Fruit fly (Drosophila melanogaster) whole organism, embryonic: ENCODE measurements around the gene Gr39a.

ENCODE experiments used
- Abd-B ChIP-seq: fragments of 200-800 bp; sonication (Bioruptor generic); optimal IDR thresholded peaks from 2 replicates; lab custom pipeline; 2018; ENCODE audit warnings: missing biosample characterization, mild to moderate bottlenecking, missing genetic modification characterization, moderate library complexity
- BtbVII ChIP-seq: fragments of 200-800 bp; sonication (Bioruptor generic); optimal IDR thresholded peaks from 3 replicates; lab custom pipeline; 2017; ENCODE audit warnings: missing biosample characterization, mild to moderate bottlenecking, missing genetic modification characterization
- CG10209 ChIP-seq: fragments of 200-800 bp; sonication (Bioruptor generic); optimal IDR thresholded peaks from 3 replicates; lab custom pipeline; 2017; ENCODE audit warnings: missing biosample characterization, mild to moderate bottlenecking, missing genetic modification characterization, missing genetic modification reagents
- CG11085 ChIP-seq: fragments of 200-800 bp; sonication (Bioruptor generic); IDR thresholded peaks from 2 replicates; pipeline ENCODE4 v1.3.6; 2022; ENCODE audit warnings: missing biosample characterization, missing genetic modification characterization
- CG12155 ChIP-seq: fragments of 200-800 bp; sonication (Bioruptor generic); optimal IDR thresholded peaks from 3 replicates; lab custom pipeline; 2016; ENCODE audit warnings: missing biosample characterization, missing genetic modification characterization
- CG14014 ChIP-seq: fragments of 200-800 bp; sonication (Bioruptor generic); IDR thresholded peaks from 2 replicates; pipeline ENCODE4 v1.3.6; 2022; ENCODE audit warnings: missing biosample characterization, missing genetic modification characterization
- CG14441 ChIP-seq: fragments of 200-800 bp; sonication (Bioruptor generic); IDR thresholded peaks from 2 replicates; pipeline ENCODE4 v1.3.6; 2022; ENCODE audit warnings: missing biosample characterization, missing genetic modification characterization
- CG14667 ChIP-seq: fragments of 200-800 bp; sonication (Bioruptor generic); IDR thresholded peaks from 2 replicates; pipeline ENCODE4 v1.3.6; 2022; ENCODE audit warnings: missing biosample characterization, missing genetic modification characterization
- CG15479 ChIP-seq: fragments of 200-800 bp; sonication (Bioruptor generic); optimal IDR thresholded peaks from 3 replicates; lab custom pipeline; 2019; ENCODE audit warnings: missing biosample characterization, mild to moderate bottlenecking, missing genetic modification characterization, moderate library complexity
- CG17328 ChIP-seq: fragments of 200-800 bp; sonication (Bioruptor generic); IDR thresholded peaks from 2 replicates; pipeline ENCODE4 v1.3.6; 2022; ENCODE audit warnings: missing biosample characterization, missing genetic modification characterization
- CG1832 ChIP-seq: fragments of 200-800 bp; sonication (Bioruptor generic); optimal IDR thresholded peaks from 2 replicates; lab custom pipeline; 2017; ENCODE audit warnings: missing biosample characterization, mild to moderate bottlenecking, missing genetic modification characterization, inconsistent platforms
- CG30403 ChIP-seq: fragments of 200-800 bp; sonication (Bioruptor generic); optimal IDR thresholded peaks from 3 replicates; lab custom pipeline; 2016; ENCODE audit warnings: missing biosample characterization, missing genetic modification characterization
- CG31388 ChIP-seq: fragments of 200-800 bp; sonication (Bioruptor generic); optimal IDR thresholded peaks from 2 replicates; lab custom pipeline; 2016; ENCODE audit warnings: missing biosample characterization, missing genetic modification characterization
- CG3281 ChIP-seq: fragments of 200-800 bp; sonication (Bioruptor generic); optimal IDR thresholded peaks from 3 replicates; lab custom pipeline; 2017; ENCODE audit warnings: missing biosample characterization, mild to moderate bottlenecking, missing genetic modification characterization
- CG34422 ChIP-seq: fragments of 200-800 bp; sonication (Bioruptor generic); IDR thresholded peaks from 3 replicates; pipeline ENCODE4 v1.3.6; 2022; ENCODE audit warnings: missing biosample characterization, missing genetic modification characterization
- CG42726 ChIP-seq: fragments of 200-800 bp; sonication (Bioruptor generic); IDR thresholded peaks from 2 replicates; pipeline ENCODE4 v1.3.6; 2022; ENCODE audit warnings: missing biosample characterization, missing genetic modification characterization; ENCODE audit not compliant: partially characterized antibody
- CG4854 ChIP-seq: fragments of 200-800 bp; sonication (Bioruptor generic); optimal IDR thresholded peaks from 2 replicates; lab custom pipeline; 2016; ENCODE audit warnings: missing biosample characterization, missing genetic modification characterization, inconsistent platforms
- CG5245 ChIP-seq: fragments of 200-800 bp; sonication (Bioruptor generic); optimal IDR thresholded peaks from 3 replicates; lab custom pipeline; 2016; ENCODE audit warnings: missing biosample characterization, missing genetic modification characterization
- CG5953 ChIP-seq: fragments of 200-800 bp; sonication (Bioruptor generic); IDR thresholded peaks from 2 replicates; pipeline ENCODE4 v1.3.6; 2022; ENCODE audit warnings: missing biosample characterization, missing genetic modification characterization
- CG6654 ChIP-seq: fragments of 200-800 bp; sonication (Bioruptor generic); optimal IDR thresholded peaks from 2 replicates; lab custom pipeline; 2017; ENCODE audit warnings: missing biosample characterization, mild to moderate bottlenecking, missing genetic modification characterization
- CG6765 ChIP-seq: fragments of 200-800 bp; sonication (Bioruptor generic); optimal IDR thresholded peaks from 3 replicates; lab custom pipeline; 2017; ENCODE audit warnings: missing biosample characterization, mild to moderate bottlenecking, missing genetic modification characterization
- CG6813 ChIP-seq: fragments of 200-800 bp; sonication (Bioruptor generic); optimal IDR thresholded peaks from 2 replicates; lab custom pipeline; 2017; ENCODE audit warnings: missing biosample characterization, missing genetic modification characterization, mild to moderate bottlenecking, moderate library complexity, missing genetic modification reagents
- CG7357 ChIP-seq: fragments of 200-800 bp; sonication (Bioruptor generic); IDR thresholded peaks from 3 replicates; pipeline ENCODE4 v1.3.6; 2022; ENCODE audit warnings: missing biosample characterization, missing genetic modification characterization
- CG9727 ChIP-seq: fragments of 200-800 bp; sonication (Bioruptor generic); optimal IDR thresholded peaks from 3 replicates; lab custom pipeline; 2017; ENCODE audit warnings: missing biosample characterization, mild to moderate bottlenecking, missing genetic modification characterization
- CG9797 ChIP-seq: fragments of 200-800 bp; sonication (Bioruptor generic); optimal IDR thresholded peaks from 3 replicates; lab custom pipeline; 2018; ENCODE audit warnings: missing biosample characterization, mild to moderate bottlenecking, missing genetic modification characterization
- CG9817 ChIP-seq: fragments of 200-800 bp; sonication (Bioruptor generic); optimal IDR thresholded peaks from 2 replicates; lab custom pipeline; 2018; ENCODE audit warnings: missing biosample characterization, mild to moderate bottlenecking, missing genetic modification characterization, moderate library complexity
- CG9932 ChIP-seq: fragments of 200-800 bp; sonication (Bioruptor generic); IDR thresholded peaks from 2 replicates; pipeline ENCODE4 v1.3.6; 2022; ENCODE audit warnings: missing biosample characterization, missing genetic modification characterization
- D ChIP-seq, 2 experiments: fragments of 200-800 bp in 1 of 2; fragments of >200 bp in 1 of 2; sonication (Bioruptor generic) in 1 of 2; optimal IDR thresholded peaks; 2 replicates in 1 of 2; 3 replicates in 1 of 2; lab custom pipeline; 2017; ENCODE audit warnings: mild to moderate bottlenecking in 1 of 2, missing biosample characterization in 1 of 2, missing genetic modification characterization in 1 of 2, missing genetic modification reagents in 1 of 2
- D19B ChIP-seq: fragments of 200-800 bp; sonication (Bioruptor generic); optimal IDR thresholded peaks from 2 replicates; lab custom pipeline; 2017; ENCODE audit warnings: missing biosample characterization, mild to moderate bottlenecking, missing genetic modification characterization
- Dip3 ChIP-seq: fragments of 200-800 bp; sonication (Bioruptor generic); optimal IDR thresholded peaks from 3 replicates; lab custom pipeline; 2016; ENCODE audit warnings: missing biosample characterization, missing genetic modification characterization
- Dref ChIP-seq: fragments of 200-800 bp; sonication (Bioruptor generic); IDR thresholded peaks from 2 replicates; pipeline ENCODE4 v1.3.6; 2022; ENCODE audit warnings: missing biosample characterization, missing genetic modification characterization
- Elba2 ChIP-seq: fragments of 200-800 bp; sonication (Bioruptor generic); optimal IDR thresholded peaks from 3 replicates; lab custom pipeline; 2016; ENCODE audit warnings: missing biosample characterization, missing genetic modification characterization
- Hr39 ChIP-seq: fragments of >200 bp; optimal IDR thresholded peaks from 2 replicates; lab custom pipeline; 2017
- Lpt ChIP-seq: fragments of >200 bp; optimal IDR thresholded peaks from 2 replicates; lab custom pipeline; 2018; ENCODE audit warnings: missing biosample characterization, missing genetic modification characterization
- Med ChIP-seq: fragments of 200-800 bp; sonication (Bioruptor generic); peaks from one replicate; lab custom pipeline; 2016; ENCODE audit warnings: missing biosample characterization, missing genetic modification characterization, mild to moderate bottlenecking, inconsistent platforms, moderate library complexity
- Taf1 ChIP-seq: fragments of 200-800 bp; sonication (Bioruptor generic); IDR thresholded peaks from 2 replicates; pipeline ENCODE4 v1.3.6; 2022; ENCODE audit warnings: missing biosample characterization, missing genetic modification characterization
- bcd ChIP-seq: fragments of 200-800 bp; sonication (Bioruptor generic); optimal IDR thresholded peaks from 2 replicates; lab custom pipeline; 2017; ENCODE audit warnings: missing biosample characterization, mild to moderate bottlenecking, missing genetic modification characterization
- bowl ChIP-seq: fragments of 200-800 bp; sonication (Bioruptor generic); IDR thresholded peaks from 2 replicates; pipeline ENCODE4 v1.3.6; 2022; ENCODE audit warnings: missing biosample characterization, missing genetic modification characterization
- gsb-n ChIP-seq: fragments of 200-800 bp; sonication (Bioruptor generic); optimal IDR thresholded peaks from 3 replicates; lab custom pipeline; 2018; ENCODE audit warnings: missing biosample characterization, mild to moderate bottlenecking, missing genetic modification characterization
- hb ChIP-seq: fragments of 200-800 bp; sonication (Bioruptor generic); IDR thresholded peaks from 3 replicates; pipeline ENCODE4 v1.3.6; 2022; ENCODE audit warnings: missing biosample characterization, missing genetic modification characterization; ENCODE audit not compliant: partially characterized antibody
- kay ChIP-seq: fragments of 200-800 bp; sonication (Bioruptor generic); optimal IDR thresholded peaks from 2 replicates; lab custom pipeline; 2016; ENCODE audit warnings: missing biosample characterization, missing genetic modification characterization
- lab ChIP-seq: fragments of 200-800 bp; sonication (Bioruptor generic); optimal IDR thresholded peaks from 3 replicates; lab custom pipeline; 2017; ENCODE audit warnings: missing biosample characterization, missing genetic modification characterization, mild to moderate bottlenecking, moderate library complexity, missing genetic modification reagents
- lov ChIP-seq, 2 experiments: fragments of 200-800 bp in 1 of 2; fragments of >200 bp in 1 of 2; sonication (Bioruptor generic) in 1 of 2; IDR thresholded peaks in 1 of 2; optimal IDR thresholded peaks in 1 of 2; 2 replicates in 1 of 2; 3 replicates in 1 of 2; pipeline versions ENCODE4 v1.3.6 to Lab custom; 2017 to 2022; ENCODE audit warnings: missing biosample characterization in 1 of 2, missing genetic modification characterization in 1 of 2
- pnt ChIP-seq: fragments of 200-800 bp; sonication (Bioruptor generic); optimal IDR thresholded peaks from 3 replicates; lab custom pipeline; 2016; ENCODE audit warnings: missing biosample characterization, missing genetic modification characterization
- sd ChIP-seq: fragments of 200-800 bp; sonication (Bioruptor generic); optimal IDR thresholded peaks from 3 replicates; lab custom pipeline; 2018; ENCODE audit warnings: missing biosample characterization, mild to moderate bottlenecking, missing genetic modification characterization, moderate library complexity
- tgo ChIP-seq: fragments of 200-800 bp; sonication (Bioruptor generic); IDR thresholded peaks from 3 replicates; pipeline ENCODE4 v1.3.6; 2022; ENCODE audit warnings: missing biosample characterization, missing genetic modification characterization
- tin ChIP-seq: fragments of 200-800 bp; sonication (Bioruptor generic); optimal IDR thresholded peaks from 3 replicates; lab custom pipeline; 2016; ENCODE audit warnings: missing biosample characterization, missing genetic modification characterization
- vvl ChIP-seq: fragments of 200-800 bp; sonication (Bioruptor generic); IDR thresholded peaks from 2 replicates; pipeline ENCODE4 v1.3.6; 2022; ENCODE audit warnings: missing biosample characterization, missing genetic modification characterization
- zf30C ChIP-seq: fragments of 200-800 bp; sonication (Bioruptor generic); optimal IDR thresholded peaks from 3 replicates; lab custom pipeline; 2018; ENCODE audit warnings: missing biosample characterization, mild to moderate bottlenecking, missing genetic modification characterization

Gr39a gene

DNA sequence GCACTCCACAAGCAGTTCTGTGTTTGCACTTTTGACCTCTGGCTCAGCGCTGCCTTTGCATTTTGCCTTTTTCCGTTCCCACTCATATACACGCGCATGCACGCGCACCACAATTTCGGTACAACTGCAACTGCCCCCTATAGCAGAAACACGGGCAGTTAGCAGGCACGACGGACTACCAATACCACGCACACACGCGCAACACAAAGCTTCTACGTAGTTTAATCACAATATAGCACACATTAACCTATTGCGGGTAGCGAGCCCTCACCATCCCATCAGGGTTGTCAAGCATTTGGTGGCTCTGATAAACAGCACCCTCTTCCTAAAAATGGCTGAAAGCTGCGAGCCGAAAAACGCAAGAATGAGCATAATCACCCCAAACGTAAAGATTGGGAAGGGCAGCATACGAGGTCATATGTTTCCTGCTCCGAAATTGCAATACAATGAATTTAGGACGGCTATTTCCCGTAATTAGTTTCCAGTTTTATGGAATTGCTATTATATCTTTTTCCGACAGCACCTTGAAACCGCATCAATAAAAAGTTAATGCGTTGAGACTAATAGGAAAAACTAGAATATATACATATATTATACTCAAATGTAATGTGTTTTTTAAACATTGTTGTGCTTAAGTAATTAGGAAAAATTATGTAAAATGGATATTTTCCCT is 19.4 kb downstream of the Gr39a start, which contains the start of gene Mondo (continued):
- TF ChIP-seq sd (tag; lab: Kevin White, UChicago) (no peak), Taf1 (GFP tag; lab: Robert Waterston, UW) (no peak), CG1832 (GFP tag; lab: Kevin White, UChicago) (no peak), pnt (no peak), CG9932 (GFP tag; lab: Robert Waterston, UW) (no peak; the same call in none of the 2 replicates), CG7357 (peak; percentile 77), CG4854 (GFP tag; lab: Kevin White, UChicago) (no peak), Abd-B (GFP tag; lab: Kevin White, UChicago) (no peak), CG11085 (GFP tag; lab: Robert Waterston, UW) (0 out of 2 replicates have a peak, but pooled peaks have one; percentile 10), tin (GFP tag; lab: Kevin White, UChicago) (no peak), CG10209 (GFP tag; lab: Kevin White, UChicago) (no peak), CG14667 (GFP tag; lab: Robert Waterston, UW) (no peak), hb (no peak), CG5953 (GFP tag; lab: Robert Waterston, UW) (no peak), CG6765 (GFP tag; lab: Kevin White, UChicago) (no peak), Elba2 (GFP tag; lab: Kevin White, UChicago) (no peak), CG31388 (GFP tag; lab: Kevin White, UChicago) (no peak), CG6654 (GFP tag; lab: Kevin White, UChicago) (no peak), CG14441 (GFP tag; lab: Robert Waterston, UW) (0 out of 2 replicates have a peak, but pooled peaks have one; percentile 13), CG15479 (peak; percentile 60), kay (GFP tag; lab: Kevin White, UChicago) (no peak), gsb-n (tag; lab: Kevin White, UChicago) (no peak), CG34422 (GFP tag; lab: Robert Waterston, UW) (no peak), bowl (no peak), vvl (peak; percentile 42), Hr39 (lab: Kevin White, UChicago) (no peak), lov (optimal IDR thresholded peaks at IDR 0.05; lab: Kevin White, UChicago) (no peak), lov (GFP tag; IDR thresholded peaks at IDR 0.05; lab: Robert Waterston, UW) (no peak), CG12155 (GFP tag; lab: Kevin White, UChicago) (no peak), lab (GFP tag; lab: Kevin White, UChicago) (peak; percentile 33), Dip3 (GFP tag; lab: Kevin White, UChicago) (no peak), CG17328 (GFP tag; lab: Robert Waterston, UW) (no peak; the same call in 1 of the 2 replicates), BtbVII (no peak), bcd (peak; percentile 45), CG9727 (GFP tag; lab: Kevin White, UChicago) (no peak), CG9797 (GFP tag; lab: Kevin White, UChicago) (peak; percentile 18), Med (peak; percentile 89), CG9817 (tag; lab: Kevin White, UChicago) (peak; percentile 60), CG5245 (GFP tag; lab: Kevin White, UChicago) (no peak), D19B (peak; percentile 10), zf30C (GFP tag; lab: Kevin White, UChicago) (no peak), tgo (GFP tag; lab: Robert Waterston, UW) (peak; percentile 48; the same call in 2 of the 3 replicates), Lpt (GFP tag; lab: Kevin White, UChicago) (no peak), Dref (GFP tag; lab: Robert Waterston, UW) (no peak), CG42726 (0 out of 2 replicates have a peak, but pooled peaks have one; percentile 25), CG6813 (GFP tag; lab: Kevin White, UChicago) (no peak), D (optimal IDR thresholded peaks at IDR 0.05; lab: Kevin White, UChicago) (no peak), D (GFP tag; optimal IDR thresholded peaks at IDR 0.05; lab: Kevin White, UChicago) (no peak), CG3281 (GFP tag; lab: Kevin White, UChicago) (no peak), CG14014 (GFP tag; lab: Robert Waterston, UW) (no peak; the same call in 1 of the 2 replicates), CG30403 (GFP tag; lab: Kevin White, UChicago) (no peak)
